Fruit fly (Drosophila melanogaster) whole organism, embryonic: Measurements from ENCODE around the gene PRL-1.

Source experiments
- ATbp ChIP-seq: fragments of 200-800 bp; sonication (Bioruptor generic); optimal IDR thresholded peaks from 2 replicates; lab custom pipeline; 2017; ENCODE audit warnings: missing biosample characterization, mild to moderate bottlenecking, missing genetic modification characterization, missing genetic modification reagents
- Adf1 ChIP-seq: fragments of 200-800 bp; sonication (Bioruptor generic); IDR thresholded peaks from 2 replicates; pipeline ENCODE4 v1.3.6; 2022; ENCODE audit warnings: missing biosample characterization, missing genetic modification characterization
- Aef1 ChIP-seq: fragments of 200-800 bp; sonication (Bioruptor generic); IDR thresholded peaks from 3 replicates; pipeline ENCODE4 v1.3.6; 2022; ENCODE audit warnings: missing biosample characterization, missing genetic modification characterization
- CG10147 ChIP-seq: fragments of 200-800 bp; sonication (Bioruptor generic); optimal IDR thresholded peaks from 2 replicates; lab custom pipeline; 2019; ENCODE audit warnings: missing biosample characterization, mild to moderate bottlenecking, missing genetic modification characterization, moderate library complexity
- CG11093 ChIP-seq: fragments of 200-800 bp; sonication (Bioruptor generic); IDR thresholded peaks from 3 replicates; pipeline ENCODE4 v1.3.6; 2022; ENCODE audit warnings: missing biosample characterization, missing genetic modification characterization
- CG11456 ChIP-seq: fragments of 200-800 bp; sonication (Bioruptor generic); IDR thresholded peaks from 3 replicates; pipeline ENCODE4 v1.3.6; 2022; ENCODE audit warnings: missing biosample characterization, missing genetic modification characterization
- CG17186 ChIP-seq: fragments of 200-800 bp; sonication (Bioruptor generic); optimal IDR thresholded peaks from 3 replicates; lab custom pipeline; 2017; ENCODE audit warnings: missing biosample characterization, missing genetic modification reagents, missing genetic modification characterization
- CG18599 ChIP-seq: fragments of 200-800 bp; sonication (Bioruptor generic); optimal IDR thresholded peaks from 3 replicates; lab custom pipeline; 2017; ENCODE audit warnings: missing biosample characterization, missing genetic modification characterization, mild to moderate bottlenecking, moderate library complexity, missing genetic modification reagents
- CG2875 ChIP-seq: fragments of 200-800 bp; sonication (Bioruptor generic); optimal IDR thresholded peaks from 2 replicates; lab custom pipeline; 2017; ENCODE audit warnings: missing biosample characterization, mild to moderate bottlenecking, missing genetic modification characterization, missing genetic modification reagents
- CG42726 ChIP-seq: fragments of 200-800 bp; sonication (Bioruptor generic); IDR thresholded peaks from 2 replicates; pipeline ENCODE4 v1.3.6; 2022; ENCODE audit warnings: missing biosample characterization, missing genetic modification characterization; ENCODE audit not compliant: partially characterized antibody
- CG4282 ChIP-seq: fragments of 200-800 bp; sonication (Bioruptor generic); optimal IDR thresholded peaks from 2 replicates; lab custom pipeline; 2016; ENCODE audit warnings: missing biosample characterization, missing genetic modification characterization
- CG4854 ChIP-seq: fragments of 200-800 bp; sonication (Bioruptor generic); optimal IDR thresholded peaks from 2 replicates; lab custom pipeline; 2016; ENCODE audit warnings: missing biosample characterization, missing genetic modification characterization, inconsistent platforms
- CG6689 ChIP-seq: fragments of 200-800 bp; sonication (Bioruptor generic); IDR thresholded peaks from 2 replicates; pipeline ENCODE4 v1.3.6; 2022; ENCODE audit warnings: missing biosample characterization, missing genetic modification characterization
- CG6765 ChIP-seq: fragments of 200-800 bp; sonication (Bioruptor generic); optimal IDR thresholded peaks from 3 replicates; lab custom pipeline; 2017; ENCODE audit warnings: missing biosample characterization, mild to moderate bottlenecking, missing genetic modification characterization
- CG6791 ChIP-seq: fragments of 200-800 bp; sonication (Bioruptor generic); IDR thresholded peaks from 3 replicates; pipeline ENCODE4 v1.3.6; 2022; ENCODE audit warnings: missing biosample characterization, missing genetic modification characterization; ENCODE audit not compliant: partially characterized antibody
- CG8924 ChIP-seq: fragments of 200-800 bp; optimal IDR thresholded peaks from 3 replicates; lab custom pipeline; 2019; ENCODE audit warnings: missing biosample characterization, mild to moderate bottlenecking, missing genetic modification characterization, moderate library complexity
- CG9215 ChIP-seq: fragments of 200-800 bp; sonication (Bioruptor generic); IDR thresholded peaks from 2 replicates; pipeline ENCODE4 v1.3.6; 2022; ENCODE audit warnings: missing biosample characterization, missing genetic modification characterization
- CrebB ChIP-seq: fragments of 200-800 bp; sonication (Bioruptor generic); optimal IDR thresholded peaks from 3 replicates; lab custom pipeline; 2018; ENCODE audit warnings: missing biosample characterization, mild to moderate bottlenecking, missing genetic modification characterization
- D ChIP-seq, 2 experiments: fragments of 200-800 bp in 1 of 2; fragments of >200 bp in 1 of 2; sonication (Bioruptor generic) in 1 of 2; optimal IDR thresholded peaks; 2 replicates in 1 of 2; 3 replicates in 1 of 2; lab custom pipeline; 2017; ENCODE audit warnings: mild to moderate bottlenecking in 1 of 2, missing biosample characterization in 1 of 2, missing genetic modification characterization in 1 of 2, missing genetic modification reagents in 1 of 2
- Dip2 ChIP-seq: fragments of 200-800 bp; sonication (Bioruptor generic); IDR thresholded peaks from 2 replicates; pipeline ENCODE4 v1.3.6; 2022; ENCODE audit warnings: missing biosample characterization, missing genetic modification characterization
- ERR ChIP-seq: fragments of 200-800 bp; sonication (Bioruptor generic); optimal IDR thresholded peaks from 2 replicates; lab custom pipeline; 2016; ENCODE audit warnings: missing biosample characterization, missing genetic modification characterization
- Eip74EF ChIP-seq, 2 experiments: fragments of 200-800 bp in 1 of 2; fragments of >200 bp in 1 of 2; sonication (Bioruptor generic) in 1 of 2; optimal IDR thresholded peaks; 2 replicates each; lab custom pipeline; 2017 to 2019; ENCODE audit warnings: missing biosample characterization in 2 of 2, missing genetic modification characterization in 2 of 2, mild to moderate bottlenecking in 1 of 2, moderate library complexity in 1 of 2
- HLHmδ ChIP-seq: fragments of 200-800 bp; sonication (Bioruptor generic); optimal IDR thresholded peaks from 2 replicates; lab custom pipeline; 2018; ENCODE audit warnings: missing biosample characterization, mild to moderate bottlenecking, missing genetic modification characterization, moderate library complexity
- Hmr ChIP-seq: fragments of 200-800 bp; sonication (Bioruptor generic); optimal IDR thresholded peaks from 3 replicates; lab custom pipeline; 2017; ENCODE audit warnings: mild to moderate bottlenecking, missing biosample characterization, missing genetic modification reagents, missing genetic modification characterization
- Hr3 ChIP-seq: fragments of 200-800 bp; sonication (Bioruptor generic); optimal IDR thresholded peaks from 3 replicates; lab custom pipeline; 2016; ENCODE audit warnings: missing biosample characterization, missing genetic modification characterization
- Hr51 ChIP-seq, 2 experiments: fragments of 200-800 bp; sonication (Bioruptor generic); optimal IDR thresholded peaks; 2 replicates in 1 of 2; 3 replicates in 1 of 2; lab custom pipeline; 2016 to 2018; ENCODE audit warnings: missing biosample characterization in 2 of 2, missing genetic modification characterization in 2 of 2, mild to moderate bottlenecking in 1 of 2, moderate library complexity in 1 of 2
- Hsf ChIP-seq: fragments of 200-800 bp; sonication (Bioruptor generic); optimal IDR thresholded peaks from 3 replicates; lab custom pipeline; 2016; ENCODE audit warnings: missing biosample characterization, missing genetic modification characterization
- MTF-1 ChIP-seq: fragments of 200-800 bp; sonication (Bioruptor generic); optimal IDR thresholded peaks from 2 replicates; lab custom pipeline; 2018; ENCODE audit warnings: missing biosample characterization, mild to moderate bottlenecking, missing genetic modification characterization, borderline replicate concordance
- Oaz ChIP-seq: fragments of 200-800 bp; sonication (Bioruptor generic); IDR thresholded peaks from 2 replicates; pipeline ENCODE4 v1.3.6; 2022; ENCODE audit warnings: missing biosample characterization, missing genetic modification characterization
- Scr ChIP-seq: fragments of 200-800 bp; sonication (Bioruptor generic); IDR thresholded peaks from 2 replicates; pipeline ENCODE4 v1.3.6; 2022; ENCODE audit warnings: missing biosample characterization, missing genetic modification characterization; ENCODE audit not compliant: partially characterized antibody
- Sin3A ChIP-seq: fragments of >200 bp; optimal IDR thresholded peaks from 2 replicates; lab custom pipeline; 2018
- TFAM ChIP-seq: fragments of 200-800 bp; sonication (Bioruptor generic); optimal IDR thresholded peaks from 2 replicates; lab custom pipeline; 2017; ENCODE audit warnings: missing biosample characterization, missing genetic modification characterization, inconsistent platforms
- ato ChIP-seq: fragments of 200-800 bp; sonication (Bioruptor generic); IDR thresholded peaks from 2 replicates; pipeline ENCODE4 v1.3.6; 2022; ENCODE audit warnings: missing biosample characterization, missing genetic modification characterization; ENCODE audit not compliant: partially characterized antibody
- corto ChIP-seq: fragments of 200-800 bp; sonication (Bioruptor generic); optimal IDR thresholded peaks from 2 replicates; lab custom pipeline; 2016; ENCODE audit warnings: missing biosample characterization, mild to moderate bottlenecking, missing genetic modification characterization, moderate library complexity
- cwo ChIP-seq: fragments of 200-800 bp; sonication (Bioruptor generic); optimal IDR thresholded peaks from 3 replicates; lab custom pipeline; 2017; ENCODE audit warnings: missing biosample characterization, missing genetic modification characterization, mild to moderate bottlenecking, moderate library complexity, missing genetic modification reagents
- eve ChIP-seq, 2 experiments: fragments of >200 bp; optimal IDR thresholded peaks; 2 replicates each; lab custom pipeline; 2017; ENCODE audit warnings: missing biosample characterization in 2 of 2, missing genetic modification characterization in 2 of 2
- hb ChIP-seq: fragments of 200-800 bp; sonication (Bioruptor generic); IDR thresholded peaks from 3 replicates; pipeline ENCODE4 v1.3.6; 2022; ENCODE audit warnings: missing biosample characterization, missing genetic modification characterization; ENCODE audit not compliant: partially characterized antibody
- lilli ChIP-seq: fragments of 200-800 bp; sonication (Bioruptor generic); optimal IDR thresholded peaks from 3 replicates; lab custom pipeline; 2016; ENCODE audit warnings: missing biosample characterization, missing genetic modification characterization
- mld ChIP-seq: fragments of 200-800 bp; sonication (Bioruptor generic); IDR thresholded peaks from 3 replicates; pipeline ENCODE4 v1.3.6; 2022; ENCODE audit warnings: missing biosample characterization, missing genetic modification characterization; ENCODE audit not compliant: partially characterized antibody
- nau ChIP-seq: fragments of 200-800 bp; sonication (Bioruptor generic); optimal IDR thresholded peaks from 3 replicates; lab custom pipeline; 2017; ENCODE audit warnings: missing biosample characterization, mild to moderate bottlenecking, missing genetic modification characterization, missing genetic modification reagents
- nmo ChIP-seq: fragments of 200-800 bp; sonication (Bioruptor generic); optimal IDR thresholded peaks from 2 replicates; lab custom pipeline; 2018; ENCODE audit warnings: missing biosample characterization, mild to moderate bottlenecking, missing genetic modification characterization, moderate library complexity
- nom ChIP-seq: fragments of 200-800 bp; sonication (Bioruptor generic); optimal IDR thresholded peaks from 2 replicates; lab custom pipeline; 2017; ENCODE audit warnings: missing biosample characterization, missing genetic modification characterization, mild to moderate bottlenecking, moderate library complexity, missing genetic modification reagents
- oc ChIP-seq: fragments of 200-800 bp; sonication (Bioruptor generic); optimal IDR thresholded peaks from 2 replicates; lab custom pipeline; 2018; ENCODE audit warnings: missing biosample characterization, mild to moderate bottlenecking, missing genetic modification characterization, moderate library complexity
- row ChIP-seq: fragments of 200-800 bp; sonication (Bioruptor generic); IDR thresholded peaks from 3 replicates; pipeline ENCODE4 v1.3.6; 2022; ENCODE audit warnings: missing biosample characterization, missing genetic modification characterization
- sim ChIP-seq: fragments of 200-800 bp; sonication (Bioruptor generic); IDR thresholded peaks from 2 replicates; pipeline ENCODE4 v1.3.6; 2022; ENCODE audit warnings: missing biosample characterization, missing genetic modification characterization
- unc-4 ChIP-seq: fragments of 200-800 bp; sonication (Bioruptor generic); IDR thresholded peaks from 2 replicates; pipeline ENCODE4 v1.3.6; 2022; ENCODE audit warnings: missing biosample characterization, missing genetic modification characterization; ENCODE audit not compliant: partially characterized antibody
- vvl ChIP-seq: fragments of 200-800 bp; sonication (Bioruptor generic); IDR thresholded peaks from 2 replicates; pipeline ENCODE4 v1.3.6; 2022; ENCODE audit warnings: missing biosample characterization, missing genetic modification characterization
- zfh2 ChIP-seq: fragments of 200-800 bp; sonication (Bioruptor generic); optimal IDR thresholded peaks from 2 replicates; lab custom pipeline; 2016; ENCODE audit warnings: missing biosample characterization, missing genetic modification characterization

Gene PRL-1

DNA sequence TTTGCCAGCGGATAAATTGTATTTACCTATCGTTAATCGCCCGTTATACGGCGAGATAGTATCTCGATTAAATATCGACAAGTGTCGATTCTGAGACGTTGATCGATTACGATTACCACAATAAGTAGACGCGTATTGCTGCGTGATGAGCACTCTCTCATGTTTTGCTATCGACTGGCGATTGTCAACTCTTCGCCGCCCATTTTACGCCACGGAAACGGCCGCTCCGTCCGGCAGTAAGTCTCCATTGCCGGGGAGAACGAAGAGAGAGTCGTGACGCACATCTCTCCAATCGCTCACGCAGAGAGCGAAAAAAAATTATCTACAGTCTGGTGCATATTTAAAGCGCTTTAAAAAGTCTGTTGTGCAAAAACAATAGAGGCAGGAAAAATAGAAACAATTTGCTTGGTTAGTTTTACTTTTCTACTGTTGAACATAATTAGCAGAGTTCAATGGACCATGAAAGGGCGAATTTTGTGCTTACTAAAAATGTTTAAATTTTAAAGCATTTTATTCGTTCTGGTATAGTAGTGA lies 5.7 kb downstream of the PRL-1 start, which contains the start of gene CG46309 (continued):
- TF ChIP-seq HLHmδ (GFP tag; lab: Kevin White, UChicago), result no peak
- no peak for TF ChIP-seq CG11456 (GFP tag; lab: Robert Waterston, UW)
- TF ChIP-seq CG10147 (GFP tag; lab: Kevin White, UChicago), result no peak
- no peak for TF ChIP-seq Aef1 (GFP tag; lab: Robert Waterston, UW)
- no peak for TF ChIP-seq Oaz (GFP tag; lab: Robert Waterston, UW)
- peak; percentile 70 for TF ChIP-seq lilli (GFP tag; lab: Kevin White, UChicago)
- peak in 1 of 2 experiments; percentile 31 for TF ChIP-seq Hr51 (GFP tag; optimal IDR thresholded peaks at IDR 0.05; lab: Kevin White, UChicago)
- no peak for TF ChIP-seq ATbp (GFP tag; lab: Kevin White, UChicago)
- TF ChIP-seq TFAM (GFP tag; lab: Kevin White, UChicago), result no peak
- no peak; the same call in 1 of the 3 replicates for TF ChIP-seq mld (GFP tag; lab: Robert Waterston, UW)
- TF ChIP-seq CG4854, result no peak
- no peak for TF ChIP-seq CG4282 (GFP tag; lab: Kevin White, UChicago)
- TF ChIP-seq D (optimal IDR thresholded peaks at IDR 0.05; lab: Kevin White, UChicago), result no peak
- no peak for TF ChIP-seq D (GFP tag; optimal IDR thresholded peaks at IDR 0.05; lab: Kevin White, UChicago)
- TF ChIP-seq Sin3A (lab: Kevin White, UChicago), result no peak
- TF ChIP-seq corto (GFP tag; lab: Kevin White, UChicago), result no peak
- TF ChIP-seq Adf1 (GFP tag; lab: Robert Waterston, UW), result peak; percentile 30; the same call in 1 of the 2 replicates
- peak; percentile 0 for TF ChIP-seq CG18599 (GFP tag; lab: Kevin White, UChicago)
- no peak for TF ChIP-seq cwo (GFP tag; lab: Kevin White, UChicago)
- no peak for TF ChIP-seq Hsf
- TF ChIP-seq CG6791 (GFP tag; lab: Robert Waterston, UW), result peak; percentile 96
- TF ChIP-seq Dip2 (GFP tag; lab: Robert Waterston, UW), result no peak
- peak; percentile 76; the same call in 1 of the 3 replicates for TF ChIP-seq row
- TF ChIP-seq zfh2 (GFP tag; lab: Kevin White, UChicago), result peak; percentile 49
- no peak for TF ChIP-seq nau
- TF ChIP-seq eve (GFP tag; optimal IDR thresholded peaks at IDR 0.05; lab: Kevin White, UChicago), result no peak
- TF ChIP-seq CG11093 (GFP tag; lab: Robert Waterston, UW), result no peak
- TF ChIP-seq CG6765 (GFP tag; lab: Kevin White, UChicago), result peak; percentile 17
- no peak for TF ChIP-seq ERR (GFP tag; lab: Kevin White, UChicago)
- TF ChIP-seq vvl, result no peak
- TF ChIP-seq unc-4, result no peak
- peak; percentile 29 for TF ChIP-seq Hmr (GFP tag; lab: Kevin White, UChicago)
- no peak for TF ChIP-seq CG6689 (GFP tag; lab: Robert Waterston, UW)
- TF ChIP-seq nmo (GFP tag; lab: Kevin White, UChicago), result no peak
- no peak for TF ChIP-seq oc (tag; lab: Kevin White, UChicago)
- peak; percentile 89 for TF ChIP-seq Scr (GFP tag; lab: Robert Waterston, UW)
- TF ChIP-seq MTF-1 (GFP tag; lab: Kevin White, UChicago), result no peak
- TF ChIP-seq CrebB (tag; lab: Kevin White, UChicago), result peak; percentile 72
- TF ChIP-seq sim (GFP tag; lab: Robert Waterston, UW), result no peak
- peak; percentile 17 for TF ChIP-seq nom
- TF ChIP-seq CG9215 (GFP tag; lab: Robert Waterston, UW), result no peak
- no peak; the same call in 1 of the 2 replicates for TF ChIP-seq CG42726
- peak; percentile 89; the same call in 2 of the 3 replicates for TF ChIP-seq hb (GFP tag; lab: Robert Waterston, UW)
- peak; percentile 19 for TF ChIP-seq CG2875 (GFP tag; lab: Kevin White, UChicago)
- TF ChIP-seq Eip74EF (GFP tag; optimal IDR thresholded peaks at IDR 0.05; lab: Kevin White, UChicago), result no peak
- TF ChIP-seq ato, result peak; percentile 98
- TF ChIP-seq Hr3, result no peak
- TF ChIP-seq CG17186 (GFP tag; lab: Kevin White, UChicago), result no peak
- peak; percentile 64 for TF ChIP-seq CG8924
